Worm (Caenorhabditis elegans): ENCODE data around the gene T23F11.2.

The T23F11.2 gene

ce11 chrIII:4677466-4677865 lies 22.2 kb upstream of the T23F11.2 start, which contains the start of gene srg-10:
TSS of gene srg-10 (plus strand) at chrIII:4677766.
- TF ChIP-seq snu-23 (GFP tag; optimal IDR thresholded peaks at IDR 0.05) (no peak), unc-98 (GFP tag; IDR thresholded peaks at IDR 0.05) (no peak), blmp-1 (tag; optimal IDR thresholded peaks at IDR 0.05) (no peak), ceh-82 (tag; optimal IDR thresholded peaks at IDR 0.05) (no peak), tlp-1 (tag; optimal IDR thresholded peaks at IDR 0.05) (no peak), nhr-28 (tag; optimal IDR thresholded peaks at IDR 0.05) (no peak), isw-1 (GFP tag; IDR thresholded peaks at IDR 0.05) (no peak), xbp-1 (tag; optimal IDR thresholded peaks at IDR 0.05) (no peak), nhr-47 (tag; optimal IDR thresholded peaks at IDR 0.05) (no peak), mdl-1 (tag; optimal IDR thresholded peaks at IDR 0.05) (no peak), ceh-63 (GFP tag; optimal IDR thresholded peaks at IDR 0.05) (no peak), nhr-11 (tag; optimal IDR thresholded peaks at IDR 0.05) (no peak), nhr-90 (tag; optimal IDR thresholded peaks at IDR 0.05; ENCODE audit: poor library complexity) (no peak)

ce11 chrIII:4671949-4672348 lies 16.6 kb upstream of the T23F11.2 start, which contains the start of gene srg-13:
TSS of gene srg-13 (plus strand) at chrIII:4672249.
- TF ChIP-seq unc-130 (tag; optimal IDR thresholded peaks at IDR 0.05), result no peak
- no peak for TF ChIP-seq nhr-19 (GFP tag; conservative IDR thresholded peaks at IDR 0.05)
- TF ChIP-seq mdl-1 (tag; optimal IDR thresholded peaks at IDR 0.05), result no peak
- TF ChIP-seq blmp-1 (tag; optimal IDR thresholded peaks at IDR 0.05), result no peak
- no peak for TF ChIP-seq snpc-4 (tag; optimal IDR thresholded peaks at IDR 0.05)
- no peak for TF ChIP-seq F16B12.6 (tag; optimal IDR thresholded peaks at IDR 0.05)
- TF ChIP-seq nhr-85 (tag), result no peak
- TF ChIP-seq sptf-1 (tag; optimal IDR thresholded peaks at IDR 0.05), result no peak
- TF ChIP-seq elt-3 (tag; optimal IDR thresholded peaks at IDR 0.05), result no peak
- TF ChIP-seq sup-37 (GFP tag; optimal IDR thresholded peaks at IDR 0.05), result no peak
- no peak for TF ChIP-seq lin-14 (GFP tag; optimal IDR thresholded peaks at IDR 0.05)

- TF ChIP-seq ama-1 (optimal IDR thresholded peaks at IDR 0.05), result no peak
- TF ChIP-seq pag-3 (tag; optimal IDR thresholded peaks at IDR 0.05; ENCODE audit: borderline replicate concordance, insufficient read depth), result no peak
- TF ChIP-seq fkh-10 (GFP tag; optimal IDR thresholded peaks at IDR 0.05), result no peak
These were observed 16.2 kb upstream of the T23F11.2 start, which contains the start of gene T23F11.11 for ce11 chrIII:4671491-4671890. TSS of gene T23F11.11 (minus strand) at chrIII:4671591.

- peak; percentile 46 for TF ChIP-seq elt-2 (tag; optimal IDR thresholded peaks at IDR 0.05)
- TF ChIP-seq Y116A8C.19 (tag; optimal IDR thresholded peaks at IDR 0.05; ENCODE audit: borderline replicate concordance), result no peak
- TF ChIP-seq ceh-88 (GFP tag; IDR thresholded peaks at IDR 0.05), result no peak
- TF ChIP-seq unc-30 (tag; optimal IDR thresholded peaks at IDR 0.05), result no peak
- TF ChIP-seq pqm-1 (tag; optimal IDR thresholded peaks at IDR 0.05), result peak; percentile 25
- no peak for TF ChIP-seq efl-1 (optimal IDR thresholded peaks at IDR 0.05)
- peak in 1 of 2 experiments; percentile 59 for TF ChIP-seq efl-1 (GFP tag; optimal IDR thresholded peaks at IDR 0.05 in 1 of 2)
- no peak for TF ChIP-seq nhr-84 (tag; optimal IDR thresholded peaks at IDR 0.05)
- no peak for TF ChIP-seq ztf-4 (tag; optimal IDR thresholded peaks at IDR 0.05)
- no peak for TF ChIP-seq zag-1 (tag; optimal IDR thresholded peaks at IDR 0.05)
- TF ChIP-seq egl-13 (tag; optimal IDR thresholded peaks at IDR 0.05), result no peak
- TF ChIP-seq lin-13 (GFP tag; optimal IDR thresholded peaks at IDR 0.05), result no peak
- TF ChIP-seq lin-14 (GFP tag; optimal IDR thresholded peaks at IDR 0.05), result peak; percentile 3
- TF ChIP-seq lin-35 (GFP tag; optimal IDR thresholded peaks at IDR 0.05), result peak in 1 of 2 experiments; percentile 20
These were observed 12.8 kb upstream of the T23F11.2 start for ce11 chrIII:4668073-4668472.

Data from whole organism, L1 larva.